Fruit fly (Drosophila melanogaster) whole organism, wandering third instar larva: Measurements from ENCODE around the gene eIF3f1.

Source experiments
- Rel ChIP-seq, 2 experiments: fragments of 200-800 bp; sonication (Bioruptor generic) in 1 of 2; optimal IDR thresholded peaks; 2 replicates in 1 of 2; 3 replicates in 1 of 2; lab custom pipeline; 2016 to 2019; ENCODE audit warnings: mild to moderate bottlenecking in 2 of 2, missing biosample characterization in 2 of 2, missing genetic modification characterization in 2 of 2, moderate library complexity in 1 of 2
- h ChIP-seq: fragments of 200-800 bp; sonication (Bioruptor generic); optimal IDR thresholded peaks from 3 replicates; lab custom pipeline; 2016; ENCODE audit warnings: missing biosample characterization, mild to moderate bottlenecking, missing genetic modification characterization
- jim ChIP-seq: fragments of 175-275, 200-325 bp; sonication (Bioruptor generic); optimal IDR thresholded peaks from 2 replicates; lab custom pipeline; 2016; ENCODE audit warnings: missing biosample characterization, mild to moderate bottlenecking, missing genetic modification characterization
- tai ChIP-seq: sonication (Bioruptor generic); optimal IDR thresholded peaks from 2 replicates; lab custom pipeline; 2016; ENCODE audit warnings: missing biosample characterization, missing genetic modification characterization

- no peak for TF ChIP-seq Rel (GFP tag; optimal IDR thresholded peaks at IDR 0.05; lab: Kevin White, UChicago)
- no peak for TF ChIP-seq Rel (tag; optimal IDR thresholded peaks at IDR 0.05; lab: Kevin White, UChicago)
- TF ChIP-seq h (GFP tag; lab: Kevin White, UChicago): peak; percentile 25
- TF ChIP-seq jim (GFP tag; lab: Kevin White, UChicago): no peak
- TF ChIP-seq tai: no peak
These were observed 47.4 kb upstream of the eIF3f1 start for dm6 chr3R:4761372-4761771.
